Fruit fly (Drosophila melanogaster) whole organism, prepupa: ENCODE results near the gene Rab18.
A peak's percentile ranks its signal among the peaks of the same experiment; 100 is the strongest.

Experiments used
- Blimp-1 ChIP-seq: fragments of 200-800 bp; sonication (Bioruptor generic); optimal IDR thresholded peaks from 3 replicates; lab custom pipeline; 2017; ENCODE audit warnings: missing biosample characterization, missing genetic modification characterization, mild to moderate bottlenecking, moderate library complexity, missing genetic modification reagents
- CG10631 ChIP-seq: fragments of 200-800 bp; sonication (Bioruptor generic); optimal IDR thresholded peaks from 2 replicates; lab custom pipeline; 2016; ENCODE audit warnings: missing biosample characterization, missing genetic modification characterization
- CG10669 ChIP-seq: fragments of 200-800 bp; sonication (Bioruptor generic); optimal IDR thresholded peaks from 3 replicates; lab custom pipeline; 2018; ENCODE audit warnings: missing biosample characterization, mild to moderate bottlenecking, missing genetic modification characterization, moderate library complexity
- CG11902 ChIP-seq: fragments of 200-800 bp; sonication (Bioruptor generic); optimal IDR thresholded peaks from 3 replicates; lab custom pipeline; 2016; ENCODE audit warnings: missing biosample characterization, missing genetic modification characterization
- CG15336 ChIP-seq: fragments of 200-800 bp; sonication (Bioruptor generic); IDR thresholded peaks from 2 replicates; pipeline ENCODE4 v1.3.6; 2022; ENCODE audit warnings: missing biosample characterization, missing genetic modification characterization
- CG1621 ChIP-seq: fragments of 200-800 bp; sonication (Bioruptor generic); optimal IDR thresholded peaks from 3 replicates; lab custom pipeline; 2018; ENCODE audit warnings: missing biosample characterization, mild to moderate bottlenecking, missing genetic modification characterization
- CG3032 ChIP-seq: fragments of 200-800 bp; optimal IDR thresholded peaks from 2 replicates; lab custom pipeline; 2019; ENCODE audit warnings: missing biosample characterization, mild to moderate bottlenecking, missing genetic modification characterization, moderate library complexity
- CG31627 ChIP-seq: fragments of 200-800 bp; sonication (Bioruptor generic); optimal IDR thresholded peaks from 3 replicates; lab custom pipeline; 2016; ENCODE audit warnings: missing biosample characterization, missing genetic modification characterization
- CG32006 ChIP-seq: fragments of 200-800 bp; sonication (Bioruptor generic); optimal IDR thresholded peaks from 3 replicates; lab custom pipeline; 2017; ENCODE audit warnings: missing biosample characterization, mild to moderate bottlenecking, missing genetic modification characterization
- CG6163 ChIP-seq: fragments of 200-800 bp; sonication (Bioruptor generic); IDR thresholded peaks from 3 replicates; pipeline ENCODE4 v1.3.6; 2022; ENCODE audit warnings: missing biosample characterization, missing genetic modification characterization
- CG6276 ChIP-seq: fragments of 200-800 bp; sonication (Bioruptor generic); optimal IDR thresholded peaks from 2 replicates; lab custom pipeline; 2017; ENCODE audit warnings: missing biosample characterization, mild to moderate bottlenecking, missing genetic modification characterization
- CG6792 ChIP-seq: fragments of 200-800 bp; sonication (Bioruptor generic); optimal IDR thresholded peaks from 3 replicates; lab custom pipeline; 2016; ENCODE audit warnings: missing biosample characterization, missing genetic modification characterization
- CG6808 ChIP-seq: fragments of 200-800 bp; sonication (Bioruptor generic); optimal IDR thresholded peaks from 3 replicates; lab custom pipeline; 2017; ENCODE audit warnings: missing biosample characterization, missing genetic modification characterization, mild to moderate bottlenecking, moderate library complexity, missing genetic modification reagents
- CG6854 ChIP-seq: fragments of 200-800 bp; sonication (Bioruptor generic); optimal IDR thresholded peaks from 2 replicates; lab custom pipeline; 2017; ENCODE audit warnings: missing biosample characterization, mild to moderate bottlenecking, missing genetic modification characterization
- CG8119 ChIP-seq: fragments of 200-800 bp; sonication (Bioruptor generic); IDR thresholded peaks from 3 replicates; pipeline ENCODE4 v1.3.6; 2022; ENCODE audit warnings: missing biosample characterization, missing genetic modification characterization
- CG8319 ChIP-seq: fragments of 200-800 bp; sonication (Bioruptor generic); optimal IDR thresholded peaks from 3 replicates; lab custom pipeline; 2016; ENCODE audit warnings: missing biosample characterization, missing genetic modification characterization
- CG8632 ChIP-seq: fragments of 200-800 bp; sonication (Bioruptor generic); optimal IDR thresholded peaks from 3 replicates; lab custom pipeline; 2016; ENCODE audit warnings: missing biosample characterization, missing genetic modification characterization
- CG9139 ChIP-seq: fragments of 200-800 bp; sonication (Bioruptor generic); optimal IDR thresholded peaks from 3 replicates; lab custom pipeline; 2017; ENCODE audit warnings: missing biosample characterization, mild to moderate bottlenecking, missing genetic modification characterization
- Eip78C ChIP-seq: fragments of 200-800 bp; sonication (Bioruptor generic); peaks from one replicate; lab custom pipeline; 2016; ENCODE audit warnings: missing biosample characterization, missing genetic modification characterization
- Ets21C ChIP-seq: fragments of 200-800 bp; sonication (Bioruptor generic); optimal IDR thresholded peaks from 3 replicates; lab custom pipeline; 2016; ENCODE audit warnings: missing biosample characterization, missing genetic modification characterization
- Ets96B ChIP-seq: fragments of 200-800 bp; optimal IDR thresholded peaks from 2 replicates; lab custom pipeline; 2019; ENCODE audit warnings: missing biosample characterization, mild to moderate bottlenecking, missing genetic modification characterization, moderate library complexity
- Gug ChIP-seq: fragments of 200-800 bp; sonication (Bioruptor generic); IDR thresholded peaks from 2 replicates; pipeline ENCODE4 v1.3.6; 2022; ENCODE audit warnings: missing biosample characterization, missing genetic modification characterization
- Hr38 ChIP-seq: sonication (Bioruptor generic); optimal IDR thresholded peaks from 2 replicates; lab custom pipeline; 2016; ENCODE audit warnings: missing biosample characterization, missing genetic modification characterization
- Hr39 ChIP-seq: fragments of 200-800 bp; sonication (Bioruptor generic); optimal IDR thresholded peaks from 2 replicates; lab custom pipeline; 2016; ENCODE audit warnings: missing biosample characterization, missing genetic modification characterization
- Lpt ChIP-seq: fragments of 200-800 bp; sonication (Bioruptor generic); optimal IDR thresholded peaks from 3 replicates; lab custom pipeline; 2016; ENCODE audit warnings: missing biosample characterization, missing genetic modification characterization
- Met ChIP-seq: fragments of 200-800 bp; sonication (Bioruptor generic); optimal IDR thresholded peaks from 3 replicates; lab custom pipeline; 2016; ENCODE audit warnings: missing biosample characterization, missing genetic modification characterization
- OdsH ChIP-seq: fragments of 200-800 bp; sonication (Bioruptor generic); optimal IDR thresholded peaks from 3 replicates; lab custom pipeline; 2016; ENCODE audit warnings: missing biosample characterization, missing genetic modification characterization
- Smox ChIP-seq: fragments of 200-800 bp; sonication (Bioruptor generic); optimal IDR thresholded peaks from 3 replicates; lab custom pipeline; 2016; ENCODE audit warnings: missing biosample characterization, missing genetic modification characterization
- Sox102F ChIP-seq: fragments of 200-800 bp; sonication (Bioruptor generic); optimal IDR thresholded peaks from 2 replicates; lab custom pipeline; 2016; ENCODE audit warnings: missing biosample characterization, mild to moderate bottlenecking, missing genetic modification characterization
- Sox14 ChIP-seq: fragments of 200-800 bp; sonication (Bioruptor generic); optimal IDR thresholded peaks from 3 replicates; lab custom pipeline; 2016; ENCODE audit warnings: missing biosample characterization, missing genetic modification characterization
- Sox15 ChIP-seq: fragments of 200-800 bp; sonication (Bioruptor generic); optimal IDR thresholded peaks from 3 replicates; lab custom pipeline; 2016; ENCODE audit warnings: missing biosample characterization, missing genetic modification characterization
- achi ChIP-seq: fragments of 200-800 bp; sonication (Bioruptor generic); optimal IDR thresholded peaks from 3 replicates; lab custom pipeline; 2016; ENCODE audit warnings: missing biosample characterization, missing genetic modification characterization
- acj6 ChIP-seq: fragments of 200-800 bp; sonication (Bioruptor generic); optimal IDR thresholded peaks from 3 replicates; lab custom pipeline; 2016; ENCODE audit warnings: missing biosample characterization, missing genetic modification characterization
- cyc ChIP-seq: fragments of 200-800 bp; sonication (Bioruptor generic); optimal IDR thresholded peaks from 3 replicates; lab custom pipeline; 2016; ENCODE audit warnings: missing biosample characterization, missing genetic modification characterization
- eg ChIP-seq: fragments of 200-800 bp; sonication (Bioruptor generic); IDR thresholded peaks from 3 replicates; pipeline ENCODE4 v1.3.6; 2022; ENCODE audit warnings: missing biosample characterization, missing genetic modification characterization
- fd59A ChIP-seq: fragments of 200-800 bp; sonication (Bioruptor generic); optimal IDR thresholded peaks from 2 replicates; lab custom pipeline; 2017; ENCODE audit warnings: missing biosample characterization, mild to moderate bottlenecking, missing genetic modification characterization, missing genetic modification reagents
- fd85E ChIP-seq: fragments of 200-800 bp; sonication (Bioruptor generic); optimal IDR thresholded peaks from 3 replicates; lab custom pipeline; 2016; ENCODE audit warnings: missing biosample characterization, missing genetic modification characterization
- fkh ChIP-seq: fragments of 200-800 bp; sonication (Bioruptor generic); optimal IDR thresholded peaks from 3 replicates; lab custom pipeline; 2017; ENCODE audit warnings: missing biosample characterization, mild to moderate bottlenecking, missing genetic modification characterization, moderate library complexity
- lz ChIP-seq: fragments of 200-800 bp; sonication (Bioruptor generic); optimal IDR thresholded peaks from 3 replicates; lab custom pipeline; 2016; ENCODE audit warnings: missing biosample characterization, missing genetic modification characterization
- net ChIP-seq: fragments of 200-800 bp; sonication (Bioruptor generic); optimal IDR thresholded peaks from 3 replicates; lab custom pipeline; 2016; ENCODE audit warnings: missing biosample characterization, missing genetic modification characterization
- pdm3 ChIP-seq: fragments of 200-800 bp; sonication (Bioruptor generic); optimal IDR thresholded peaks from 3 replicates; lab custom pipeline; 2016; ENCODE audit warnings: missing biosample characterization, missing genetic modification characterization
- spab ChIP-seq: fragments of 200-800 bp; sonication (Bioruptor generic); optimal IDR thresholded peaks from 2 replicates; lab custom pipeline; 2017; ENCODE audit warnings: missing biosample characterization, mild to moderate bottlenecking, missing genetic modification characterization, missing genetic modification reagents
- ss ChIP-seq, 2 experiments: fragments of 200-800 bp; sonication (Bioruptor generic); optimal IDR thresholded peaks; 2 replicates in 1 of 2; 3 replicates in 1 of 2; lab custom pipeline; 2017 to 2018; ENCODE audit warnings: mild to moderate bottlenecking in 2 of 2, missing biosample characterization in 2 of 2, missing genetic modification characterization in 2 of 2, moderate library complexity in 1 of 2
- svp ChIP-seq: fragments of 200-800 bp; sonication (Bioruptor generic); peaks from one replicate; lab custom pipeline; 2016; ENCODE audit warnings: missing biosample characterization, missing genetic modification characterization
- topi ChIP-seq: fragments of 200-800 bp; sonication (Bioruptor generic); optimal IDR thresholded peaks from 3 replicates; lab custom pipeline; 2016; ENCODE audit warnings: missing biosample characterization, missing genetic modification characterization

The Rab18 gene

dm6 chrX:5682940-5683339, 11.3 kb upstream of the Rab18 start, which contains the start of gene CG42449:
TSS of gene CG42449 (plus strand) at chrX:5683240.
- TF ChIP-seq pdm3 (no peak), CG11902 (GFP tag; lab: Kevin White, UChicago) (no peak), spab (GFP tag; lab: Kevin White, UChicago) (no peak), Blimp-1 (no peak), CG1621 (tag; lab: Kevin White, UChicago) (no peak), cyc (no peak), CG6163 (GFP tag; lab: Robert Waterston, UW) (no peak), lz (GFP tag; lab: Kevin White, UChicago) (no peak)
- TF ChIP-seq, all 60 proteins: peak for 0

dm6 chrX:5679933-5680667, 8.5 kb upstream of the Rab18 start, which contains the start of the genes Tre1 and Gr5a:
TSS of gene Tre1 (minus strand) at chrX:5679977.
TSS of gene Gr5a (plus strand) at chrX:5680617.
- TF ChIP-seq CG10631 (GFP tag; lab: Kevin White, UChicago): no peak
- no peak for TF ChIP-seq CG8119
- TF ChIP-seq Eip78C: peak; percentile 57
- no peak for TF ChIP-seq Smox
- peak; percentile 1 for TF ChIP-seq fkh

dm6 chrX:5679079-5679932, 7.7 kb upstream of the Rab18 start:
- no peak for TF ChIP-seq achi
- peak; percentile 4 for TF ChIP-seq CG6276 (GFP tag; lab: Kevin White, UChicago)
- TF ChIP-seq CG15336: peak; percentile 31; the same call in 1 of the 2 replicates
- no peak for TF ChIP-seq svp (GFP tag; lab: Kevin White, UChicago)
- TF ChIP-seq Hr39: peak; percentile 86
- TF ChIP-seq CG3032: peak; percentile 52
- TF ChIP-seq fd85E (GFP tag; lab: Kevin White, UChicago): no peak
- TF ChIP-seq CG6792 (GFP tag; lab: Kevin White, UChicago): peak; percentile 72
- TF ChIP-seq fd59A (GFP tag; lab: Kevin White, UChicago): peak; percentile 26
- peak; percentile 73 for TF ChIP-seq Sox14 (GFP tag; lab: Kevin White, UChicago)
- TF ChIP-seq Met (GFP tag; lab: Kevin White, UChicago): peak; percentile 87
- TF ChIP-seq CG9139 (GFP tag; lab: Kevin White, UChicago): peak; percentile 44
- peak; percentile 80 for TF ChIP-seq Sox102F (GFP tag; lab: Kevin White, UChicago)
- peak; percentile 51 for TF ChIP-seq CG11902 (GFP tag; lab: Kevin White, UChicago)
- no peak for TF ChIP-seq fkh
- peak; percentile 59 for TF ChIP-seq CG6854 (GFP tag; lab: Kevin White, UChicago)
- peak; percentile 72 for TF ChIP-seq net (GFP tag; lab: Kevin White, UChicago)
- no peak for TF ChIP-seq Lpt (GFP tag; lab: Kevin White, UChicago)
- TF ChIP-seq CG10669: peak; percentile 68
- TF ChIP-seq CG1621 (tag; lab: Kevin White, UChicago): peak; percentile 57
- TF ChIP-seq Sox15 (GFP tag; lab: Kevin White, UChicago): peak; percentile 54
- no peak for TF ChIP-seq OdsH (GFP tag; lab: Kevin White, UChicago)
- peak; percentile 84 for TF ChIP-seq Smox
- no peak for TF ChIP-seq Hr38
- TF ChIP-seq CG6808 (GFP tag; lab: Kevin White, UChicago): peak; percentile 54
- no peak for TF ChIP-seq Gug
- peak; percentile 84 for TF ChIP-seq CG31627 (GFP tag; lab: Kevin White, UChicago)
- peak; percentile 56 for TF ChIP-seq CG8319
- TF ChIP-seq CG6163 (GFP tag; lab: Robert Waterston, UW): peak; percentile 81
- TF ChIP-seq Ets96B: peak; percentile 49
- peak; percentile 64 for TF ChIP-seq CG32006 (GFP tag; lab: Kevin White, UChicago)
- TF ChIP-seq acj6 (GFP tag; lab: Kevin White, UChicago): peak; percentile 70
- peak; percentile 34; the same call in 1 of the 3 replicates for TF ChIP-seq eg (GFP tag; lab: Robert Waterston, UW)
- peak; percentile 84 for TF ChIP-seq topi
- TF ChIP-seq CG10631 (GFP tag; lab: Kevin White, UChicago): no peak
- peak; percentile 73 for TF ChIP-seq CG8632 (GFP tag; lab: Kevin White, UChicago)
- peak; percentile 76 for TF ChIP-seq Ets21C (GFP tag; lab: Kevin White, UChicago)
- peak; percentile 10 to 55 for TF ChIP-seq ss (GFP tag; optimal IDR thresholded peaks at IDR 0.05; lab: Kevin White, UChicago)
